Fruit fly (Drosophila melanogaster): ENCODE measurements around the gene wake.

wake gene

dm6 chr3R:22668622-22669021 is 29.0 kb downstream of the wake start (continued):
- TF ChIP-seq CG15479 (GFP tag; optimal IDR thresholded peaks at IDR 0.05) (no peak), Neu2 (GFP tag; optimal IDR thresholded peaks at IDR 0.05; ENCODE audit: borderline replicate concordance) (no peak), Abd-B (GFP tag; optimal IDR thresholded peaks at IDR 0.05) (no peak), CG2120 (GFP tag; optimal IDR thresholded peaks at IDR 0.05) (peak; percentile 24), CG13123 (GFP tag; optimal IDR thresholded peaks at IDR 0.05) (peak; percentile 4), run (tag; optimal IDR thresholded peaks at IDR 0.05) (no peak), dan (GFP tag; IDR thresholded peaks at IDR 0.05) (no peak), CG18011 (GFP tag; optimal IDR thresholded peaks at IDR 0.05) (no peak), gfzf (GFP tag; optimal IDR thresholded peaks at IDR 0.05) (no peak), hkb (optimal IDR thresholded peaks at IDR 0.05) (no peak), hkb (GFP tag; IDR thresholded peaks at IDR 0.05) (peak; percentile 72), CG8359 (GFP tag; optimal IDR thresholded peaks at IDR 0.05; ENCODE audit: borderline replicate concordance) (no peak), CG12769 (tag; optimal IDR thresholded peaks at IDR 0.05) (no peak), rib (GFP tag; IDR thresholded peaks at IDR 0.05) (no peak), Dip3 (GFP tag; optimal IDR thresholded peaks at IDR 0.05) (no peak), pho (GFP tag; optimal IDR thresholded peaks at IDR 0.05) (no peak), Atf6 (GFP tag; IDR thresholded peaks at IDR 0.05) (peak; percentile 59), nom (GFP tag; optimal IDR thresholded peaks at IDR 0.05) (no peak), ro (GFP tag; IDR thresholded peaks at IDR 0.05) (no peak), CG7271 (tag; optimal IDR thresholded peaks at IDR 0.05) (no peak), CG15514 (GFP tag; optimal IDR thresholded peaks at IDR 0.05) (no peak), ash1 (GFP tag; optimal IDR thresholded peaks at IDR 0.05) (no peak), BEAF-32 (GFP tag; optimal IDR thresholded peaks at IDR 0.05) (no peak), CG2202 (tag; optimal IDR thresholded peaks at IDR 0.05) (no peak), Elba2 (GFP tag; optimal IDR thresholded peaks at IDR 0.05) (no peak), ind (GFP tag; optimal IDR thresholded peaks at IDR 0.05) (no peak), grau (tag; optimal IDR thresholded peaks at IDR 0.05) (peak; percentile 32), esg (GFP tag; conservative IDR thresholded peaks at IDR 0.05) (peak; percentile 59), ase (GFP tag; IDR thresholded peaks at IDR 0.05) (peak; percentile 6; the same call in 1 of the 3 replicates), CG30020 (tag; optimal IDR thresholded peaks at IDR 0.05) (no peak), E2f2 (GFP tag; IDR thresholded peaks at IDR 0.05) (no peak), Sry-β (GFP tag; optimal IDR thresholded peaks at IDR 0.05) (no peak), CG42726 (GFP tag; IDR thresholded peaks at IDR 0.05; ENCODE audit: partially characterized antibody) (no peak), CG14014 (GFP tag; IDR thresholded peaks at IDR 0.05) (no peak), stwl (tag; optimal IDR thresholded peaks at IDR 0.05) (no peak), CG13775 (GFP tag; optimal IDR thresholded peaks at IDR 0.05) (peak; percentile 17), Trl (optimal IDR thresholded peaks at IDR 0.05) (no peak), Trl (GFP tag; optimal IDR thresholded peaks at IDR 0.05) (peak; percentile 9), nmo (GFP tag; optimal IDR thresholded peaks at IDR 0.05) (peak; percentile 36), CG17385 (GFP tag; optimal IDR thresholded peaks at IDR 0.05) (peak; percentile 20), bab2 (GFP tag; optimal IDR thresholded peaks at IDR 0.05) (no peak), Xrp1 (GFP tag; IDR thresholded peaks at IDR 0.05) (peak; percentile 18; the same call in 1 of the 2 replicates), Antp (GFP tag; optimal IDR thresholded peaks at IDR 0.05) (no peak), Med (GFP tag) (no peak), CG6683 (GFP tag; optimal IDR thresholded peaks at IDR 0.05) (no peak), ftz-f1 (GFP tag; optimal IDR thresholded peaks at IDR 0.05) (no peak), CG6813 (GFP tag; optimal IDR thresholded peaks at IDR 0.05) (no peak), Ptx1 (GFP tag; IDR thresholded peaks at IDR 0.05) (0 out of 2 replicates have a peak, but pooled peaks have one; percentile 31), CG43689 (GFP tag; IDR thresholded peaks at IDR 0.05) (no peak), chif (GFP tag; optimal IDR thresholded peaks at IDR 0.05) (no peak), CG6272 (GFP tag; IDR thresholded peaks at IDR 0.05) (no peak), ewg (GFP tag; optimal IDR thresholded peaks at IDR 0.05) (no peak)
